Fruit fly (Drosophila melanogaster) whole organism, embryonic: ENCODE data around the gene CG11030.

ENCODE experiments used
- B-H2 ChIP-seq: fragments of 200-800 bp; sonication (Bioruptor generic); optimal IDR thresholded peaks from 2 replicates; lab custom pipeline; 2018; ENCODE audit warnings: missing biosample characterization, mild to moderate bottlenecking, missing genetic modification characterization
- BEAF-32 ChIP-seq: fragments of 200-800 bp; sonication (Bioruptor generic); optimal IDR thresholded peaks from 3 replicates; lab custom pipeline; 2017; ENCODE audit warnings: missing biosample characterization, missing genetic modification characterization, mild to moderate bottlenecking, moderate library complexity, missing genetic modification reagents
- CG10979 ChIP-seq: fragments of 200-800 bp; sonication (Bioruptor generic); optimal IDR thresholded peaks from 2 replicates; lab custom pipeline; 2018; ENCODE audit warnings: missing biosample characterization, mild to moderate bottlenecking, missing genetic modification characterization, moderate library complexity
- CG11504 ChIP-seq: fragments of 200-800 bp; sonication (Bioruptor generic); optimal IDR thresholded peaks from 3 replicates; lab custom pipeline; 2019; ENCODE audit warnings: missing biosample characterization, mild to moderate bottlenecking, missing genetic modification characterization, moderate library complexity
- CG11723 ChIP-seq: fragments of 200-800 bp; sonication (Bioruptor generic); optimal IDR thresholded peaks from 2 replicates; lab custom pipeline; 2017; ENCODE audit warnings: missing biosample characterization, mild to moderate bottlenecking, missing genetic modification characterization
- CG13296 ChIP-seq: fragments of 200-800 bp; sonication (Bioruptor generic); optimal IDR thresholded peaks from 3 replicates; lab custom pipeline; 2018; ENCODE audit warnings: missing biosample characterization, mild to moderate bottlenecking, missing genetic modification characterization
- CG15514 ChIP-seq: fragments of 200-800 bp; sonication (Bioruptor generic); optimal IDR thresholded peaks from 3 replicates; lab custom pipeline; 2017; ENCODE audit warnings: missing biosample characterization, missing genetic modification characterization, mild to moderate bottlenecking, moderate library complexity, missing genetic modification reagents
- CG17186 ChIP-seq: fragments of 200-800 bp; sonication (Bioruptor generic); optimal IDR thresholded peaks from 3 replicates; lab custom pipeline; 2017; ENCODE audit warnings: missing biosample characterization, missing genetic modification reagents, missing genetic modification characterization
- CG17359 ChIP-seq: fragments of 200-800 bp; sonication (Bioruptor generic); optimal IDR thresholded peaks from 3 replicates; lab custom pipeline; 2018; ENCODE audit warnings: missing biosample characterization, mild to moderate bottlenecking, missing genetic modification characterization, moderate library complexity
- CG2712 ChIP-seq: fragments of 200-800 bp; optimal IDR thresholded peaks from 3 replicates; lab custom pipeline; 2019; ENCODE audit warnings: missing biosample characterization, mild to moderate bottlenecking, missing genetic modification characterization, moderate library complexity
- CG31441 ChIP-seq: fragments of 200-800 bp; sonication (Bioruptor generic); IDR thresholded peaks from 2 replicates; pipeline ENCODE4 v1.3.6; 2022; ENCODE audit warnings: missing biosample characterization, missing genetic modification characterization
- CG32767 ChIP-seq: fragments of 200-800 bp; sonication (Bioruptor generic); IDR thresholded peaks from 2 replicates; pipeline ENCODE4 v1.3.6; 2022; ENCODE audit warnings: missing biosample characterization, missing genetic modification characterization
- CG33213 ChIP-seq: fragments of 200-800 bp; sonication (Bioruptor generic); optimal IDR thresholded peaks from 3 replicates; lab custom pipeline; 2016; ENCODE audit warnings: missing biosample characterization, missing genetic modification characterization
- CG34376 ChIP-seq: fragments of 200-800 bp; sonication (Bioruptor generic); optimal IDR thresholded peaks from 2 replicates; lab custom pipeline; 2018; ENCODE audit warnings: missing biosample characterization, mild to moderate bottlenecking, missing genetic modification characterization
- CG34422 ChIP-seq: fragments of 200-800 bp; sonication (Bioruptor generic); IDR thresholded peaks from 3 replicates; pipeline ENCODE4 v1.3.6; 2022; ENCODE audit warnings: missing biosample characterization, missing genetic modification characterization
- CG4328 ChIP-seq: fragments of 200-800 bp; sonication (Bioruptor generic); optimal IDR thresholded peaks from 3 replicates; lab custom pipeline; 2017; ENCODE audit warnings: missing biosample characterization, missing genetic modification reagents, missing genetic modification characterization
- CG6791 ChIP-seq: fragments of 200-800 bp; sonication (Bioruptor generic); IDR thresholded peaks from 3 replicates; pipeline ENCODE4 v1.3.6; 2022; ENCODE audit warnings: missing biosample characterization, missing genetic modification characterization; ENCODE audit not compliant: partially characterized antibody
- CG7556 ChIP-seq: fragments of 200-800 bp; sonication (Bioruptor generic); optimal IDR thresholded peaks from 2 replicates; lab custom pipeline; 2017; ENCODE audit warnings: missing biosample characterization, mild to moderate bottlenecking, missing genetic modification characterization
- CG7963 ChIP-seq: fragments of 200-800 bp; sonication (Bioruptor generic); IDR thresholded peaks from 3 replicates; pipeline ENCODE4 v1.3.6; 2022; ENCODE audit warnings: missing biosample characterization, missing genetic modification characterization; ENCODE audit not compliant: partially characterized antibody
- CHES-1-like ChIP-seq: fragments of 200-800 bp; sonication (Bioruptor generic); optimal IDR thresholded peaks from 2 replicates; lab custom pipeline; 2016; ENCODE audit warnings: missing biosample characterization, missing genetic modification characterization
- Dad ChIP-seq: fragments of 200-800 bp; sonication (Bioruptor generic); optimal IDR thresholded peaks from 3 replicates; lab custom pipeline; 2016; ENCODE audit warnings: missing biosample characterization, missing genetic modification characterization
- Gsc ChIP-seq: fragments of 200-800 bp; sonication (Bioruptor generic); IDR thresholded peaks from 2 replicates; pipeline ENCODE4 v1.3.6; 2022; ENCODE audit warnings: missing biosample characterization, missing genetic modification characterization
- HLH3B ChIP-seq: fragments of 200-800 bp; sonication (Bioruptor generic); IDR thresholded peaks from 2 replicates; pipeline ENCODE4 v1.3.6; 2022; ENCODE audit warnings: missing biosample characterization, missing genetic modification characterization
- HmgD ChIP-seq: fragments of 200-800 bp; sonication (Bioruptor generic); optimal IDR thresholded peaks from 3 replicates; lab custom pipeline; 2016; ENCODE audit warnings: missing biosample characterization, missing genetic modification characterization
- Hmr ChIP-seq: fragments of 200-800 bp; sonication (Bioruptor generic); optimal IDR thresholded peaks from 3 replicates; lab custom pipeline; 2017; ENCODE audit warnings: mild to moderate bottlenecking, missing biosample characterization, missing genetic modification reagents, missing genetic modification characterization
- MBD-R2 ChIP-seq: fragments of 200-800 bp; sonication (Bioruptor generic); IDR thresholded peaks from 2 replicates; pipeline ENCODE4 v1.3.6; 2022; ENCODE audit warnings: missing biosample characterization, missing genetic modification characterization
- Meics ChIP-seq: fragments of 200-800 bp; sonication (Bioruptor generic); optimal IDR thresholded peaks from 2 replicates; lab custom pipeline; 2017; ENCODE audit warnings: missing biosample characterization, mild to moderate bottlenecking, missing genetic modification characterization
- NK7.1 ChIP-seq: fragments of 200-800 bp; sonication (Bioruptor generic); optimal IDR thresholded peaks from 3 replicates; lab custom pipeline; 2016; ENCODE audit warnings: missing biosample characterization, missing genetic modification characterization
- PHDP ChIP-seq: fragments of 200-800 bp; sonication (Bioruptor generic); optimal IDR thresholded peaks from 3 replicates; lab custom pipeline; 2018; ENCODE audit warnings: missing biosample characterization, mild to moderate bottlenecking, missing genetic modification characterization, moderate library complexity
- Six4 ChIP-seq: fragments of 200-800 bp; sonication (Bioruptor generic); optimal IDR thresholded peaks from 2 replicates; lab custom pipeline; 2016; ENCODE audit warnings: missing biosample characterization, missing genetic modification characterization
- Usf ChIP-seq: fragments of 200-800 bp; sonication (Bioruptor generic); optimal IDR thresholded peaks from 2 replicates; lab custom pipeline; 2017; ENCODE audit warnings: missing genotype, missing biosample characterization, missing genetic modification characterization
- az2 ChIP-seq: fragments of 200-800 bp; sonication (Bioruptor generic); optimal IDR thresholded peaks from 3 replicates; lab custom pipeline; 2016; ENCODE audit warnings: missing biosample characterization, missing genetic modification characterization
- bsh ChIP-seq, 2 experiments: fragments of 200-800 bp; sonication (Bioruptor generic); optimal IDR thresholded peaks; 2 replicates each; lab custom pipeline; 2017 to 2018; ENCODE audit warnings: mild to moderate bottlenecking in 2 of 2, missing biosample characterization in 2 of 2, missing genetic modification characterization in 2 of 2, moderate library complexity in 1 of 2
- cas ChIP-seq: fragments of 200-800 bp; sonication (Bioruptor generic); IDR thresholded peaks from 2 replicates; pipeline ENCODE4 v1.3.6; 2022; ENCODE audit warnings: missing biosample characterization, missing genetic modification characterization
- corto ChIP-seq: fragments of 200-800 bp; sonication (Bioruptor generic); optimal IDR thresholded peaks from 2 replicates; lab custom pipeline; 2016; ENCODE audit warnings: missing biosample characterization, mild to moderate bottlenecking, missing genetic modification characterization, moderate library complexity
- emc ChIP-seq: fragments of 200-800 bp; sonication (Bioruptor generic); optimal IDR thresholded peaks from 2 replicates; lab custom pipeline; 2016; ENCODE audit warnings: missing biosample characterization, missing genetic modification characterization
- esg ChIP-seq: fragments of 200-800 bp; sonication (Bioruptor generic); conservative IDR thresholded peaks from 2 replicates; pipeline ENCODE4 v1.3.6; 2022; ENCODE audit warnings: missing biosample characterization, missing genetic modification characterization
- gfzf ChIP-seq: fragments of 200-800 bp; sonication (Bioruptor generic); optimal IDR thresholded peaks from 2 replicates; lab custom pipeline; 2016; ENCODE audit warnings: missing biosample characterization, mild to moderate bottlenecking, missing genetic modification characterization, moderate library complexity
- ham ChIP-seq: fragments of 200-800 bp; sonication (Bioruptor generic); IDR thresholded peaks from 2 replicates; pipeline ENCODE4 v1.3.6; 2022; ENCODE audit warnings: missing biosample characterization, missing genetic modification characterization
- hbn ChIP-seq: fragments of 200-800 bp; sonication (Bioruptor generic); IDR thresholded peaks from 2 replicates; pipeline ENCODE4 v1.3.6; 2022; ENCODE audit warnings: missing biosample characterization, missing genetic modification characterization; ENCODE audit not compliant: partially characterized antibody
- mirr ChIP-seq: fragments of 200-800 bp; sonication (Bioruptor generic); optimal IDR thresholded peaks from 3 replicates; lab custom pipeline; 2018; ENCODE audit warnings: missing biosample characterization, mild to moderate bottlenecking, missing genetic modification characterization
- nau ChIP-seq: fragments of 200-800 bp; sonication (Bioruptor generic); optimal IDR thresholded peaks from 3 replicates; lab custom pipeline; 2017; ENCODE audit warnings: missing biosample characterization, mild to moderate bottlenecking, missing genetic modification characterization, missing genetic modification reagents
- nmo ChIP-seq: fragments of 200-800 bp; sonication (Bioruptor generic); optimal IDR thresholded peaks from 2 replicates; lab custom pipeline; 2018; ENCODE audit warnings: missing biosample characterization, mild to moderate bottlenecking, missing genetic modification characterization, moderate library complexity
- onecut ChIP-seq: fragments of 200-800 bp; sonication (Bioruptor generic); IDR thresholded peaks from 2 replicates; pipeline ENCODE4 v1.3.6; 2022; ENCODE audit warnings: missing biosample characterization, missing genetic modification characterization
- sens ChIP-seq: fragments of 200-800 bp; sonication (Bioruptor generic); peaks from one replicate; lab custom pipeline; 2016; ENCODE audit warnings: missing biosample characterization, missing genetic modification characterization
- sob ChIP-seq: fragments of 200-800 bp; sonication (Bioruptor generic); IDR thresholded peaks from 2 replicates; pipeline ENCODE4 v1.3.6; 2022; ENCODE audit warnings: missing biosample characterization, missing genetic modification characterization
- sqz ChIP-seq: fragments of 200-800 bp; sonication (Bioruptor generic); optimal IDR thresholded peaks from 3 replicates; lab custom pipeline; 2018; ENCODE audit warnings: missing biosample characterization, mild to moderate bottlenecking, missing genetic modification characterization
- tap ChIP-seq: fragments of 200-800 bp; optimal IDR thresholded peaks from 3 replicates; lab custom pipeline; 2019; ENCODE audit warnings: missing biosample characterization, mild to moderate bottlenecking, missing genetic modification characterization, moderate library complexity
- ttk ChIP-seq: fragments of 200-800 bp; sonication (Bioruptor generic); IDR thresholded peaks from 2 replicates; pipeline ENCODE4 v2.1.2; 2022; ENCODE audit warnings: missing biosample characterization, missing genetic modification characterization

CG11030 gene

dm6 chr2L:5720407-5721228 lies 3.8 kb upstream of the CG11030 start, which contains the start of the genes CG11149 and sip1 (continued):
- TF ChIP-seq Six4 (no peak), CG31441 (GFP tag; lab: Robert Waterston, UW) (no peak), CHES-1-like (GFP tag; lab: Kevin White, UChicago) (peak; percentile 34), CG7556 (no peak), CG6791 (GFP tag; lab: Robert Waterston, UW) (peak; percentile 46; the same call in 1 of the 3 replicates), Meics (no peak), B-H2 (no peak), ham (GFP tag; lab: Robert Waterston, UW) (no peak), CG15514 (GFP tag; lab: Kevin White, UChicago) (no peak), nmo (GFP tag; lab: Kevin White, UChicago) (no peak), Dad (no peak), corto (GFP tag; lab: Kevin White, UChicago) (no peak), tap (no peak), HmgD (GFP tag; lab: Kevin White, UChicago) (no peak), MBD-R2 (GFP tag; lab: Robert Waterston, UW) (peak; percentile 39; the same call in 1 of the 2 replicates), sens (GFP tag; lab: Kevin White, UChicago) (peak; percentile 43), CG2712 (no peak), emc (GFP tag; lab: Kevin White, UChicago) (no peak), esg (GFP tag; lab: Robert Waterston, UW) (no peak), sob (GFP tag; lab: Robert Waterston, UW) (no peak), CG17186 (GFP tag; lab: Kevin White, UChicago) (no peak), HLH3B (GFP tag; lab: Robert Waterston, UW) (no peak), sqz (no peak), nau (no peak), CG33213 (GFP tag; lab: Kevin White, UChicago) (no peak), hbn (GFP tag; lab: Robert Waterston, UW) (peak; percentile 73), CG11723 (GFP tag; lab: Kevin White, UChicago) (no peak), CG34376 (GFP tag; lab: Kevin White, UChicago) (peak; percentile 80), mirr (GFP tag; lab: Kevin White, UChicago) (peak; percentile 27), PHDP (tag; lab: Kevin White, UChicago) (no peak), Usf (no peak), bsh (GFP tag; optimal IDR thresholded peaks at IDR 0.05; lab: Kevin White, UChicago) (no peak), Hmr (no peak), CG4328 (GFP tag; lab: Kevin White, UChicago) (no peak), cas (GFP tag; lab: Robert Waterston, UW) (no peak), CG34422 (GFP tag; lab: Robert Waterston, UW) (no peak), Gsc (no peak), CG13296 (GFP tag; lab: Kevin White, UChicago) (no peak), CG17359 (tag; lab: Kevin White, UChicago) (no peak), onecut (GFP tag; lab: Robert Waterston, UW) (no peak), CG10979 (no peak), az2 (no peak), CG32767 (GFP tag; lab: Robert Waterston, UW) (no peak), CG11504 (tag; lab: Kevin White, UChicago) (no peak), BEAF-32 (GFP tag; lab: Kevin White, UChicago) (peak; percentile 52), gfzf (GFP tag; lab: Kevin White, UChicago) (no peak), NK7.1 (no peak), CG7963 (GFP tag; lab: Robert Waterston, UW) (peak; percentile 51; the same call in 1 of the 3 replicates), ttk (GFP tag; lab: Robert Waterston, UW) (no peak)
